Fruit fly (Drosophila melanogaster) whole organism, embryonic: ENCODE results near the gene Slimp.

Experiments
- BtbVII ChIP-seq: fragments of 200-800 bp; sonication (Bioruptor generic); optimal IDR thresholded peaks from 3 replicates; lab custom pipeline; 2017; ENCODE audit warnings: missing biosample characterization, mild to moderate bottlenecking, missing genetic modification characterization
- CG10209 ChIP-seq: fragments of 200-800 bp; sonication (Bioruptor generic); optimal IDR thresholded peaks from 3 replicates; lab custom pipeline; 2017; ENCODE audit warnings: missing biosample characterization, mild to moderate bottlenecking, missing genetic modification characterization, missing genetic modification reagents
- CG10321 ChIP-seq: fragments of 200-800 bp; sonication (Bioruptor generic); IDR thresholded peaks from 2 replicates; pipeline ENCODE4 v1.3.6; 2022; ENCODE audit warnings: missing biosample characterization, missing genetic modification characterization
- CG11093 ChIP-seq: fragments of 200-800 bp; sonication (Bioruptor generic); IDR thresholded peaks from 3 replicates; pipeline ENCODE4 v1.3.6; 2022; ENCODE audit warnings: missing biosample characterization, missing genetic modification characterization
- CG12219 ChIP-seq: fragments of 200-800 bp; sonication (Bioruptor generic); optimal IDR thresholded peaks from 3 replicates; lab custom pipeline; 2018; ENCODE audit warnings: missing biosample characterization, mild to moderate bottlenecking, missing genetic modification characterization
- CG1233 ChIP-seq: fragments of 200-800 bp; sonication (Bioruptor generic); optimal IDR thresholded peaks from 4 replicates; lab custom pipeline; 2018; ENCODE audit warnings: missing biosample characterization, mild to moderate bottlenecking, missing genetic modification characterization
- CG16813 ChIP-seq: fragments of 200-800 bp; sonication (Bioruptor generic); IDR thresholded peaks from 3 replicates; pipeline ENCODE4 v1.3.6; 2022; ENCODE audit warnings: missing biosample characterization, missing genetic modification characterization; ENCODE audit not compliant: partially characterized antibody
- CG17359 ChIP-seq: fragments of 200-800 bp; sonication (Bioruptor generic); optimal IDR thresholded peaks from 3 replicates; lab custom pipeline; 2018; ENCODE audit warnings: missing biosample characterization, mild to moderate bottlenecking, missing genetic modification characterization, moderate library complexity
- CG2875 ChIP-seq: fragments of 200-800 bp; sonication (Bioruptor generic); optimal IDR thresholded peaks from 2 replicates; lab custom pipeline; 2017; ENCODE audit warnings: missing biosample characterization, mild to moderate bottlenecking, missing genetic modification characterization, missing genetic modification reagents
- CG31441 ChIP-seq: fragments of 200-800 bp; sonication (Bioruptor generic); IDR thresholded peaks from 2 replicates; pipeline ENCODE4 v1.3.6; 2022; ENCODE audit warnings: missing biosample characterization, missing genetic modification characterization
- CG5245 ChIP-seq: fragments of 200-800 bp; sonication (Bioruptor generic); optimal IDR thresholded peaks from 3 replicates; lab custom pipeline; 2016; ENCODE audit warnings: missing biosample characterization, missing genetic modification characterization
- CG6854 ChIP-seq: fragments of 200-800 bp; sonication (Bioruptor generic); optimal IDR thresholded peaks from 3 replicates; lab custom pipeline; 2017; ENCODE audit warnings: missing biosample characterization, mild to moderate bottlenecking, missing genetic modification characterization
- Deaf1 ChIP-seq: fragments of 200-800 bp; optimal IDR thresholded peaks from 3 replicates; lab custom pipeline; 2019; ENCODE audit warnings: missing biosample characterization, mild to moderate bottlenecking, missing genetic modification characterization, moderate library complexity
- Dref ChIP-seq: fragments of 200-800 bp; sonication (Bioruptor generic); IDR thresholded peaks from 2 replicates; pipeline ENCODE4 v1.3.6; 2022; ENCODE audit warnings: missing biosample characterization, missing genetic modification characterization
- E2f2 ChIP-seq: fragments of 200-800 bp; sonication (Bioruptor generic); IDR thresholded peaks from 2 replicates; pipeline ENCODE4 v1.3.6; 2022; ENCODE audit warnings: missing biosample characterization, missing genetic modification characterization
- Eip74EF ChIP-seq, 2 experiments: fragments of 200-800 bp in 1 of 2; fragments of >200 bp in 1 of 2; sonication (Bioruptor generic) in 1 of 2; optimal IDR thresholded peaks; 2 replicates each; lab custom pipeline; 2017 to 2019; ENCODE audit warnings: missing biosample characterization in 2 of 2, missing genetic modification characterization in 2 of 2, mild to moderate bottlenecking in 1 of 2, moderate library complexity in 1 of 2
- Hmr ChIP-seq: fragments of 200-800 bp; sonication (Bioruptor generic); optimal IDR thresholded peaks from 3 replicates; lab custom pipeline; 2017; ENCODE audit warnings: mild to moderate bottlenecking, missing biosample characterization, missing genetic modification reagents, missing genetic modification characterization
- NC2β ChIP-seq: fragments of 200-800 bp; sonication (Bioruptor generic); optimal IDR thresholded peaks from 2 replicates; lab custom pipeline; 2016; ENCODE audit warnings: missing biosample characterization, missing genetic modification characterization
- NK7.1 ChIP-seq: fragments of 200-800 bp; sonication (Bioruptor generic); optimal IDR thresholded peaks from 3 replicates; lab custom pipeline; 2016; ENCODE audit warnings: missing biosample characterization, missing genetic modification characterization
- Stat92E ChIP-seq, 3 experiments: fragments of >200 bp in 2 of 3; fragments of 200-800 bp in 1 of 3; sonication (Bioruptor generic) in 1 of 3; optimal IDR thresholded peaks; 2 replicates each; lab custom pipeline; 2017 to 2019; ENCODE audit warnings: missing biosample characterization in 3 of 3, missing genetic modification characterization in 3 of 3, mild to moderate bottlenecking in 1 of 3, moderate library complexity in 1 of 3
- Vsx1 ChIP-seq: fragments of 200-800 bp; sonication (Bioruptor generic); optimal IDR thresholded peaks from 2 replicates; lab custom pipeline; 2017; ENCODE audit warnings: missing biosample characterization, mild to moderate bottlenecking, missing genetic modification characterization, missing genetic modification reagents
- ase ChIP-seq: fragments of 200-800 bp; sonication (Bioruptor generic); IDR thresholded peaks from 3 replicates; pipeline ENCODE4 v1.3.6; 2022; ENCODE audit warnings: missing biosample characterization, missing genetic modification characterization
- bowl ChIP-seq: fragments of 200-800 bp; sonication (Bioruptor generic); IDR thresholded peaks from 2 replicates; pipeline ENCODE4 v1.3.6; 2022; ENCODE audit warnings: missing biosample characterization, missing genetic modification characterization
- bsh ChIP-seq, 2 experiments: fragments of 200-800 bp; sonication (Bioruptor generic); optimal IDR thresholded peaks; 2 replicates each; lab custom pipeline; 2017 to 2018; ENCODE audit warnings: mild to moderate bottlenecking in 2 of 2, missing biosample characterization in 2 of 2, missing genetic modification characterization in 2 of 2, moderate library complexity in 1 of 2
- cas ChIP-seq: fragments of 200-800 bp; sonication (Bioruptor generic); IDR thresholded peaks from 2 replicates; pipeline ENCODE4 v1.3.6; 2022; ENCODE audit warnings: missing biosample characterization, missing genetic modification characterization
- caup ChIP-seq: fragments of 200-800 bp; sonication (Bioruptor generic); optimal IDR thresholded peaks from 3 replicates; lab custom pipeline; 2017; ENCODE audit warnings: missing biosample characterization, mild to moderate bottlenecking, missing genetic modification characterization, moderate library complexity; ENCODE audit not compliant: severe bottlenecking
- chn ChIP-seq: fragments of 200-800 bp; sonication (Bioruptor generic); optimal IDR thresholded peaks from 2 replicates; lab custom pipeline; 2016; ENCODE audit warnings: missing biosample characterization, missing genetic modification characterization
- cwo ChIP-seq: fragments of 200-800 bp; sonication (Bioruptor generic); optimal IDR thresholded peaks from 3 replicates; lab custom pipeline; 2017; ENCODE audit warnings: missing biosample characterization, missing genetic modification characterization, mild to moderate bottlenecking, moderate library complexity, missing genetic modification reagents
- disco-r ChIP-seq: fragments of 200-800 bp; sonication (Bioruptor generic); optimal IDR thresholded peaks from 2 replicates; lab custom pipeline; 2016; ENCODE audit warnings: missing biosample characterization, missing genetic modification characterization
- dmrt99B ChIP-seq: fragments of 200-800 bp; sonication (Bioruptor generic); optimal IDR thresholded peaks from 2 replicates; lab custom pipeline; 2018; ENCODE audit warnings: missing biosample characterization, mild to moderate bottlenecking, missing genetic modification characterization, moderate library complexity
- dysf ChIP-seq: fragments of 200-800 bp; sonication (Bioruptor generic); IDR thresholded peaks from 3 replicates; pipeline ENCODE4 v1.3.6; 2022; ENCODE audit warnings: missing biosample characterization, missing genetic modification characterization
- en ChIP-seq: fragments of 200-800 bp; sonication (Bioruptor generic); optimal IDR thresholded peaks from 2 replicates; lab custom pipeline; 2016; ENCODE audit warnings: missing biosample characterization, missing genetic modification characterization
- esg ChIP-seq: fragments of 200-800 bp; sonication (Bioruptor generic); conservative IDR thresholded peaks from 2 replicates; pipeline ENCODE4 v1.3.6; 2022; ENCODE audit warnings: missing biosample characterization, missing genetic modification characterization
- eve ChIP-seq, 2 experiments: fragments of >200 bp; optimal IDR thresholded peaks; 2 replicates each; lab custom pipeline; 2017; ENCODE audit warnings: missing biosample characterization in 2 of 2, missing genetic modification characterization in 2 of 2
- fd102C ChIP-seq: fragments of 200-800 bp; sonication (Bioruptor generic); optimal IDR thresholded peaks from 2 replicates; lab custom pipeline; 2018; ENCODE audit warnings: missing biosample characterization, mild to moderate bottlenecking, missing genetic modification characterization, moderate library complexity
- fu2 ChIP-seq: fragments of 200-800 bp; sonication (Bioruptor generic); optimal IDR thresholded peaks from 2 replicates; lab custom pipeline; 2016; ENCODE audit warnings: missing biosample characterization, missing genetic modification characterization
- gfzf ChIP-seq: fragments of 200-800 bp; sonication (Bioruptor generic); optimal IDR thresholded peaks from 2 replicates; lab custom pipeline; 2016; ENCODE audit warnings: missing biosample characterization, mild to moderate bottlenecking, missing genetic modification characterization, moderate library complexity
- gro ChIP-seq: fragments of 200-800 bp; sonication (Bioruptor generic); optimal IDR thresholded peaks from 2 replicates; lab custom pipeline; 2016; ENCODE audit warnings: missing biosample characterization, missing genetic modification characterization
- gsb ChIP-seq: fragments of 200-800 bp; sonication (Bioruptor generic); IDR thresholded peaks from 2 replicates; pipeline ENCODE4 v1.3.6; 2022; ENCODE audit warnings: missing biosample characterization, missing genetic modification characterization
- ind ChIP-seq: fragments of 200-800 bp; sonication (Bioruptor generic); optimal IDR thresholded peaks from 3 replicates; lab custom pipeline; 2016; ENCODE audit warnings: missing biosample characterization, missing genetic modification characterization
- jumu ChIP-seq: fragments of 200-800 bp; sonication (Bioruptor generic); optimal IDR thresholded peaks from 3 replicates; lab custom pipeline; 2016; ENCODE audit warnings: missing biosample characterization, missing genetic modification characterization
- kay ChIP-seq: fragments of 200-800 bp; sonication (Bioruptor generic); optimal IDR thresholded peaks from 2 replicates; lab custom pipeline; 2016; ENCODE audit warnings: missing biosample characterization, missing genetic modification characterization
- onecut ChIP-seq: fragments of 200-800 bp; sonication (Bioruptor generic); IDR thresholded peaks from 2 replicates; pipeline ENCODE4 v1.3.6; 2022; ENCODE audit warnings: missing biosample characterization, missing genetic modification characterization
- tap ChIP-seq: fragments of 200-800 bp; optimal IDR thresholded peaks from 3 replicates; lab custom pipeline; 2019; ENCODE audit warnings: missing biosample characterization, mild to moderate bottlenecking, missing genetic modification characterization, moderate library complexity
- toy ChIP-seq: fragments of 200-800 bp; sonication (Bioruptor generic); IDR thresholded peaks from 2 replicates; pipeline ENCODE4 v1.3.6; 2022; ENCODE audit warnings: missing biosample characterization, missing genetic modification characterization
- vnd ChIP-seq: fragments of 200-800 bp; sonication (Bioruptor generic); IDR thresholded peaks from 3 replicates; pipeline ENCODE4 v1.3.6; 2022; ENCODE audit warnings: missing biosample characterization, missing genetic modification characterization; ENCODE audit not compliant: partially characterized antibody
- zen ChIP-seq: fragments of 200-800 bp; sonication (Bioruptor generic); optimal IDR thresholded peaks from 3 replicates; lab custom pipeline; 2018; ENCODE audit warnings: missing biosample characterization, mild to moderate bottlenecking, missing genetic modification characterization, moderate library complexity
- zen2 ChIP-seq: fragments of 200-800 bp; sonication (Bioruptor generic); IDR thresholded peaks from 3 replicates; pipeline ENCODE4 v1.3.6; 2022; ENCODE audit warnings: missing biosample characterization, missing genetic modification characterization; ENCODE audit not compliant: partially characterized antibody

The Slimp gene

dm6 chr3R:24112320-24113069, 36.3 kb downstream of the Slimp start, which contains the start of gene CG13605 (continued):
- TF ChIP-seq chn (peak; percentile 63), kay (GFP tag; lab: Kevin White, UChicago) (peak; percentile 48), ase (GFP tag; lab: Robert Waterston, UW) (peak; percentile 57; the same call in 2 of the 3 replicates), BtbVII (GFP tag; lab: Kevin White, UChicago) (peak; percentile 76), tap (tag; lab: Kevin White, UChicago) (peak; percentile 64), NK7.1 (GFP tag; lab: Kevin White, UChicago) (no peak), CG2875 (GFP tag; lab: Kevin White, UChicago) (peak; percentile 69), en (GFP tag; lab: Kevin White, UChicago) (no peak), cwo (GFP tag; lab: Kevin White, UChicago) (peak; percentile 74), zen (tag; lab: Kevin White, UChicago) (peak; percentile 48), cas (GFP tag; lab: Robert Waterston, UW) (peak; percentile 74), Hmr (GFP tag; lab: Kevin White, UChicago) (peak; percentile 84), CG6854 (peak; percentile 82), esg (GFP tag; lab: Robert Waterston, UW) (no peak), disco-r (GFP tag; lab: Kevin White, UChicago) (no peak), Dref (no peak), E2f2 (peak; percentile 83), gfzf (GFP tag; lab: Kevin White, UChicago) (peak; percentile 84), Stat92E (GFP tag; optimal IDR thresholded peaks at IDR 0.05; lab: Kevin White, UChicago) (peak in 1 of 3 experiments; percentile 64), ind (GFP tag; lab: Kevin White, UChicago) (peak; percentile 76), fu2 (GFP tag; lab: Kevin White, UChicago) (no peak), eve (GFP tag; optimal IDR thresholded peaks at IDR 0.05; lab: Kevin White, UChicago) (no peak), CG17359 (tag; lab: Kevin White, UChicago) (peak; percentile 82), jumu (GFP tag; lab: Kevin White, UChicago) (peak; percentile 24), CG10209 (peak; percentile 80), NC2β (GFP tag; lab: Kevin White, UChicago) (peak; percentile 39), CG16813 (GFP tag; lab: Robert Waterston, UW) (peak; percentile 67), CG5245 (GFP tag; lab: Kevin White, UChicago) (peak; percentile 47), gsb (peak; percentile 53), CG10321 (GFP tag; lab: Robert Waterston, UW) (0 out of 2 replicates have a peak, but pooled peaks have one; percentile 20), zen2 (GFP tag; lab: Robert Waterston, UW) (no peak), CG31441 (peak; percentile 85), vnd (GFP tag; lab: Robert Waterston, UW) (no peak), Vsx1 (GFP tag; lab: Kevin White, UChicago) (peak; percentile 68), gro (peak; percentile 63), dysf (peak; percentile 72), Deaf1 (tag; lab: Kevin White, UChicago) (peak; percentile 47), bowl (GFP tag; lab: Robert Waterston, UW) (0 out of 2 replicates have a peak, but pooled peaks have one; percentile 13), CG12219 (peak; percentile 75), fd102C (no peak), caup (GFP tag; lab: Kevin White, UChicago) (peak; percentile 88), bsh (GFP tag; optimal IDR thresholded peaks at IDR 0.05; lab: Kevin White, UChicago) (peak; percentile 25 to 72), onecut (peak; percentile 51), CG1233 (GFP tag; lab: Kevin White, UChicago) (peak; percentile 70), Eip74EF (GFP tag; optimal IDR thresholded peaks at IDR 0.05; lab: Kevin White, UChicago) (peak in 1 of 2 experiments; percentile 69), dmrt99B (peak; percentile 78), toy (GFP tag; lab: Robert Waterston, UW) (no peak), CG11093 (GFP tag; lab: Robert Waterston, UW) (no peak)
